Worm (Caenorhabditis elegans) whole organism, L1 larva: ENCODE results near the gene iff-2.

Experiments
- C16A3.4 ChIP-seq: fragments of 150-350 bp; optimal IDR thresholded peaks from 2 replicates; lab custom pipeline; 2014; ENCODE audit warnings: missing biosample characterization, missing genetic modification characterization
- F16B12.6 ChIP-seq: fragments of 150-350 bp; optimal IDR thresholded peaks from 2 replicates; lab custom pipeline; 2014; ENCODE audit warnings: missing biosample characterization, missing genetic modification characterization
- alr-1 ChIP-seq: fragments of 200-800 bp; sonication (Bioruptor generic); optimal IDR thresholded peaks from 2 replicates; lab custom pipeline; 2018; ENCODE audit warnings: borderline replicate concordance, mild to moderate bottlenecking, missing genetic modification characterization, missing compliant biosample characterization
- aly-2 ChIP-seq: fragments of 150-350 bp; optimal IDR thresholded peaks from 2 replicates; lab custom pipeline; 2014; ENCODE audit warnings: missing biosample characterization, missing genetic modification characterization
- ama-1 ChIP-seq: fragments of 150-350 bp; optimal IDR thresholded peaks from 2 replicates; lab custom pipeline; 2014
- blmp-1 ChIP-seq: fragments of 150-350 bp; optimal IDR thresholded peaks from 2 replicates; lab custom pipeline; 2014; ENCODE audit warnings: missing biosample characterization, missing genetic modification characterization
- ceh-63 ChIP-seq: fragments of 200-800 bp; sonication (Bioruptor generic); optimal IDR thresholded peaks from 2 replicates; lab custom pipeline; 2018; ENCODE audit warnings: mild to moderate bottlenecking, missing genetic modification characterization, missing compliant biosample characterization
- ceh-82 ChIP-seq, 3 experiments: fragments of 150-350 bp in 1 of 3; sonication (generic microtip) in 2 of 3; optimal IDR thresholded peaks; 2 replicates each; lab custom pipeline; 2014 to 2017; ENCODE audit warnings: missing biosample characterization in 3 of 3, missing genetic modification characterization in 3 of 3
- ceh-88 ChIP-seq: fragments of 200-800 bp; sonication (Bioruptor generic); IDR thresholded peaks from 2 replicates; pipeline ENCODE4 v1.3.6; 2022; ENCODE audit warnings: missing genetic modification characterization, missing compliant biosample characterization
- dsc-1 ChIP-seq: sonication (generic microtip); optimal IDR thresholded peaks from 2 replicates; lab custom pipeline; 2016; ENCODE audit warnings: mild to moderate bottlenecking, missing genetic modification characterization, missing compliant biosample characterization
- efl-1 ChIP-seq, 4 experiments: fragments of 150-350 bp; optimal IDR thresholded peaks in 3 of 4; peaks in 1 of 4; 1 replicate in 1 of 4; 2 replicates in 3 of 4; lab custom pipeline; 2014; ENCODE audit warnings: missing biosample characterization in 2 of 4, missing genetic modification characterization in 2 of 4, missing genetic modification reagents in 2 of 4
- elt-2 ChIP-seq: sonication (generic microtip); optimal IDR thresholded peaks from 2 replicates; lab custom pipeline; 2016; ENCODE audit warnings: missing genetic modification characterization, mild to moderate bottlenecking, inconsistent platforms, missing compliant biosample characterization, missing genetic modification reagents
- elt-3 ChIP-seq, 6 experiments: fragments of 150-350 bp in 1 of 6; sonication (generic microtip); optimal IDR thresholded peaks; 2 replicates each; lab custom pipeline; 2017 to 2018; ENCODE audit warnings: missing biosample characterization in 6 of 6, missing genetic modification characterization in 6 of 6, inconsistent platforms in 1 of 6
- ets-5 ChIP-seq: fragments of 200-800 bp; sonication (Bioruptor generic); IDR thresholded peaks from 2 replicates; pipeline ENCODE4 v1.3.6; 2022; ENCODE audit warnings: missing genetic modification characterization, missing compliant biosample characterization
- fkh-10 ChIP-seq: sonication (generic microtip); optimal IDR thresholded peaks from 2 replicates; lab custom pipeline; 2017; ENCODE audit warnings: missing biosample characterization, missing genetic modification reagents, missing genetic modification characterization
- fos-1 ChIP-seq: fragments of 150-350 bp; optimal IDR thresholded peaks from 2 replicates; lab custom pipeline; 2014; ENCODE audit warnings: missing biosample characterization, missing genetic modification characterization
- hlh-17 ChIP-seq: fragments of 200-800 bp; sonication (Bioruptor generic); optimal IDR thresholded peaks from 2 replicates; lab custom pipeline; 2018; ENCODE audit warnings: missing genetic modification characterization, mild to moderate bottlenecking, missing compliant biosample characterization, moderate library complexity, borderline replicate concordance
- hlh-4 ChIP-seq: sonication (generic microtip); optimal IDR thresholded peaks from 2 replicates; lab custom pipeline; 2016; ENCODE audit warnings: mild to moderate bottlenecking, missing genetic modification characterization, missing compliant biosample characterization
- isw-1 ChIP-seq: fragments of 200-800 bp; sonication (Bioruptor generic); IDR thresholded peaks from 2 replicates; pipeline ENCODE4 v1.3.6; 2022; ENCODE audit warnings: missing genetic modification characterization, missing compliant biosample characterization
- lin-13 ChIP-seq: fragments of 150-350 bp; optimal IDR thresholded peaks from 2 replicates; lab custom pipeline; 2014; ENCODE audit warnings: missing biosample characterization, missing genetic modification reagents, missing genetic modification characterization
- lin-14 ChIP-seq: fragments of 200-800 bp; sonication (Bioruptor generic); optimal IDR thresholded peaks from 2 replicates; lab custom pipeline; 2018; ENCODE audit warnings: mild to moderate bottlenecking, missing genetic modification characterization, moderate library complexity, missing compliant biosample characterization
- lin-15B ChIP-seq: fragments of 150-350 bp; sonication (generic microtip); optimal IDR thresholded peaks from 3 replicates; lab custom pipeline; 2014; ENCODE audit warnings: missing biosample characterization, missing genetic modification characterization
- lin-39 ChIP-seq: fragments of 150-350 bp; optimal IDR thresholded peaks from 2 replicates; lab custom pipeline; 2014; ENCODE audit warnings: missing biosample characterization, missing genetic modification reagents, missing genetic modification characterization
- lsy-2 ChIP-seq, 2 experiments: fragments of 150-350 bp; optimal IDR thresholded peaks; 2 replicates each; lab custom pipeline; 2014; ENCODE audit warnings: missing biosample characterization in 2 of 2, missing genetic modification characterization in 2 of 2
- mdl-1 ChIP-seq, 2 experiments: fragments of 150-350 bp; optimal IDR thresholded peaks; 2 replicates each; lab custom pipeline; 2014 to 2017; ENCODE audit warnings: missing biosample characterization in 2 of 2, missing genetic modification characterization in 2 of 2, inconsistent platforms in 1 of 2
- mef-2 ChIP-seq: fragments of 150-350 bp; optimal IDR thresholded peaks from 2 replicates; lab custom pipeline; 2014; ENCODE audit warnings: missing biosample characterization, missing genetic modification characterization
- nhr-19 ChIP-seq: fragments of 200-800 bp; sonication (Bioruptor generic); conservative IDR thresholded peaks from 2 replicates; pipeline ENCODE4 v1.3.6; 2022; ENCODE audit warnings: missing genetic modification characterization, missing compliant biosample characterization
- nhr-20 ChIP-seq: sonication (generic microtip); optimal IDR thresholded peaks from 2 replicates; lab custom pipeline; 2016; ENCODE audit warnings: mild to moderate bottlenecking, missing genetic modification characterization, missing compliant biosample characterization
- nhr-28 ChIP-seq: fragments of 150-350 bp; optimal IDR thresholded peaks from 2 replicates; lab custom pipeline; 2014; ENCODE audit warnings: missing biosample characterization, missing genetic modification characterization
- nhr-47 ChIP-seq: sonication (generic microtip); optimal IDR thresholded peaks from 2 replicates; lab custom pipeline; 2016; ENCODE audit warnings: mild to moderate bottlenecking, missing genetic modification characterization, moderate library complexity, missing compliant biosample characterization
- nhr-71 ChIP-seq: sonication (generic microtip); optimal IDR thresholded peaks from 2 replicates; lab custom pipeline; 2016; ENCODE audit warnings: mild to moderate bottlenecking, missing genetic modification characterization, moderate library complexity, missing compliant biosample characterization
- nhr-77 ChIP-seq: fragments of 150-350 bp; optimal IDR thresholded peaks from 2 replicates; lab custom pipeline; 2014; ENCODE audit warnings: missing biosample characterization, missing genetic modification characterization
- nhr-84 ChIP-seq: sonication (generic microtip); optimal IDR thresholded peaks from 2 replicates; lab custom pipeline; 2017; ENCODE audit warnings: missing biosample characterization, missing genetic modification characterization
- nhr-85 ChIP-seq: sonication (generic microtip); peaks from one replicate; lab custom pipeline; 2016; ENCODE audit warnings: missing genetic modification characterization, inconsistent platforms, missing compliant biosample characterization
- pax-3 ChIP-seq: fragments of 200-800 bp; sonication (Bioruptor generic); optimal IDR thresholded peaks from 2 replicates; lab custom pipeline; 2018; ENCODE audit warnings: mild to moderate bottlenecking, missing genetic modification characterization, moderate library complexity, missing compliant biosample characterization
- rnt-1 ChIP-seq: sonication (generic microtip); optimal IDR thresholded peaks from 2 replicates; lab custom pipeline; 2016; ENCODE audit warnings: mild to moderate bottlenecking, missing genetic modification characterization, moderate library complexity, missing compliant biosample characterization
- sox-4 ChIP-seq: sonication (generic microtip); optimal IDR thresholded peaks from 2 replicates; lab custom pipeline; 2016; ENCODE audit warnings: missing genetic modification characterization, missing compliant biosample characterization
- sptf-1 ChIP-seq: fragments of 150-350 bp; optimal IDR thresholded peaks from 2 replicates; lab custom pipeline; 2014; ENCODE audit warnings: missing biosample characterization, missing genetic modification characterization
- swsn-7 ChIP-seq: sonication (generic microtip); optimal IDR thresholded peaks from 2 replicates; lab custom pipeline; 2016; ENCODE audit warnings: missing genetic modification characterization, missing compliant biosample characterization
- unc-130 ChIP-seq: fragments of 150-350 bp; optimal IDR thresholded peaks from 2 replicates; lab custom pipeline; 2017; ENCODE audit warnings: missing biosample characterization, missing genetic modification characterization, inconsistent platforms
- unc-98 ChIP-seq: fragments of 200-800 bp; sonication (Bioruptor generic); IDR thresholded peaks from 2 replicates; pipeline ENCODE4 v1.3.6; 2022; ENCODE audit warnings: missing genetic modification characterization, missing compliant biosample characterization
- vab-15 ChIP-seq: sonication (generic microtip); optimal IDR thresholded peaks from 2 replicates; lab custom pipeline; 2017; ENCODE audit warnings: missing genotype, mild to moderate bottlenecking, missing genetic modification characterization, missing compliant biosample characterization
- xbp-1 ChIP-seq: sonication (generic microtip); optimal IDR thresholded peaks from 2 replicates; lab custom pipeline; 2016; ENCODE audit warnings: missing genetic modification characterization, missing compliant biosample characterization
- zip-4 ChIP-seq: fragments of 200-800 bp; sonication (Bioruptor generic); optimal IDR thresholded peaks from 2 replicates; lab custom pipeline; 2018; ENCODE audit warnings: mild to moderate bottlenecking, missing genetic modification characterization, moderate library complexity, missing compliant biosample characterization
- ztf-11 ChIP-seq, 2 experiments: sonication (generic microtip); optimal IDR thresholded peaks; 2 replicates each; lab custom pipeline; 2016 to 2017; ENCODE audit warnings: missing genetic modification characterization in 2 of 2, missing biosample characterization in 1 of 2, missing compliant biosample characterization in 1 of 2

Gene iff-2

DNA sequence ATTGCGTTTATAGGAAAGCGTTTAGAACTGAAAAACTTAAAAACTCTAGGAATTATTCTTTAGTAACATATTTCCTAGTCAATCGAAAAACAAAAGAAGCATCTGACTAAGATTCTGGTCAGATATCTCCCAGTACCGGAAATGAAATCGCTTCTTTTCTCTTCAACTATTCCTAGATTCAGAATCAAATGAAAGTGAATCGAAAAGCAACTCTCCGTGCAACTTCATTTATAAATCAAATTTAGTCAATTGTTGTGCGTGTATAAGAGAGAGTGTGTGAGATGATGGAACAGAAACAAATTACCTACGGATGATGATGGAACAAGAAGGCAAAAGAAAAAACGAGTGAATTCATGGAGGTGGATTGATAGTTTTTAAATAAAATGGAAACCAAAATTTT lies 2.0 kb downstream of the iff-2 start (continued):
- TF ChIP-seq nhr-77 (no peak), mef-2 (tag; lab: Kevin White, UChicago) (no peak), nhr-85 (tag; lab: Kevin White, UChicago) (no peak), nhr-71 (peak; percentile 9), ets-5 (GFP tag; lab: Robert Waterston, UW) (no peak), lsy-2 (tag; optimal IDR thresholded peaks at IDR 0.05; lab: Kevin White, UChicago) (no peak), swsn-7 (tag; lab: Kevin White, UChicago) (peak; percentile 12), lin-13 (GFP tag; lab: Kevin White, UChicago) (no peak), pax-3 (tag; lab: Kevin White, UChicago) (no peak)

DNA sequence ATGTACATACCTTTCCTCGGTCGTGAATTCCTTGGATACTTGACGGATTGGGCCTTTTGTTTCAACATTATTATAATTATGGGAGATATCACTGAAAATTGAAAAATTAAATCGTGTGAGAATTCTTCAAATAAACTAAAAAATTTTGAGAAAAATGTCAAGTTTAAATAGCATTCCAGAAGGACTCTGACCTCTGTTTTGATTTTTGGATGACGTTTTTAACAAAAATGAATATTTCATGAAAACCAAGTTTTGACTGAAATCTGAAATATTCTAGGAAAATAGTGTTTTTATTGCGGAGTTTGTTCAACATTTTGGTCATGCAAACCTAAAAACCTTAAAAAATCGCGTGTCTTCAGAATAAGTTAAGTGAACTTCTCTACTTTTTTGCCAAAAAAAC lies 5.0 kb downstream of the iff-2 start, which contains the start of gene glb-27:
Gene glb-27, minus strand, starts transcription at position 101 of the 400 bp plus-strand sequence.
- TF ChIP-seq ceh-63 (GFP tag; lab: Kevin White, UChicago), result no peak
- no peak for TF ChIP-seq vab-15 (tag; lab: Kevin White, UChicago)

DNA sequence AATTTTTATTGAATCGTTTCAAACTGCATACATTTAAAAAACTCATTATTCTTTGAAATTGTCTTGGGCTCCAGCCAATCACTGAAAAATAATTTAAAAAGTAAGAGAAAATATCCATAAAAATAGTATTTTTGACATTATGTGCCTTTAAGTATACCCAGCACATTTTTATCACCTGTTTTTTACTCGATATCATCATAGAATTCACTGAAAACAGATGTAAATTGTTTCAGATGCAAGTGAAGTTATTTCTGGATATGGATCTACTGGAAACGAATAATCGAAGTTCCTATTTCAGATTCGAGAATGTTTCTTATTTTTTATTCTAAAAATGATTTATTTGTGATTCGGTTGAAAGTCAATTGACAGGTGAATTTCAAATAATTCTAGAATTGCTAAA lies 6.6 kb downstream of the iff-2 start:
- TF ChIP-seq elt-3 (tag; optimal IDR thresholded peaks at IDR 0.05; lab: Kevin White, UChicago) (no peak), ets-5 (GFP tag; lab: Robert Waterston, UW) (no peak), xbp-1 (no peak), F16B12.6 (tag; lab: Kevin White, UChicago) (no peak), sox-4 (tag; lab: Kevin White, UChicago) (no peak), ceh-88 (GFP tag; lab: Robert Waterston, UW) (no peak), zip-4 (GFP tag; lab: Kevin White, UChicago) (no peak), nhr-20 (tag; lab: Kevin White, UChicago) (no peak), ama-1 (lab: Kevin White, UChicago) (no peak), vab-15 (tag; lab: Kevin White, UChicago) (no peak), hlh-4 (peak; percentile 92), nhr-71 (peak; percentile 27), unc-130 (tag; lab: Kevin White, UChicago) (no peak), lin-15B (tag; lab: Kevin White, UChicago) (no peak), nhr-84 (no peak), isw-1 (GFP tag; lab: Robert Waterston, UW) (no peak), nhr-28 (tag; lab: Kevin White, UChicago) (no peak)

DNA sequence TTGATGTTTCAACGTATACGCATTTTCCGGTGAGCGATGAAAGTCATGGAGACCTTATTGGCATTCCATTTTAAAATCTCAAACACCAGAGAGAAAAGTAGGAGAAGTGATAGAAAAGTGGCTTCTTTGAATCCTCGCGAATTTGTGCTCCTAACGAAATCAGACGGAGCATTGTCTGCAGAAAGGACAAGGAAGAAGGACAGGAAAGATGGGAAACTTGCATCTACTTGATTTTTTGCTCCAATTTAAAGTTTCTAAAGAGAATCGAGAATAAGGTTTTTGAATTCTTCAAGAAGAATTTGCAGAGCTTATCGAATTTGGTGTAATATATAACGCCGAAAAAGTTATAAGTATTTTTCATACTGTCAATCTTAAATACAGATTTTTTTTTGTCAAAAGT lies 10.1 kb downstream of the iff-2 start:
- no peak for TF ChIP-seq ets-5 (GFP tag; lab: Robert Waterston, UW)
- peak; percentile 50 for TF ChIP-seq lin-14 (GFP tag; lab: Kevin White, UChicago)
- no peak for TF ChIP-seq aly-2 (tag; lab: Kevin White, UChicago)
- no peak for TF ChIP-seq alr-1
- TF ChIP-seq fkh-10, result peak; percentile 91

DNA sequence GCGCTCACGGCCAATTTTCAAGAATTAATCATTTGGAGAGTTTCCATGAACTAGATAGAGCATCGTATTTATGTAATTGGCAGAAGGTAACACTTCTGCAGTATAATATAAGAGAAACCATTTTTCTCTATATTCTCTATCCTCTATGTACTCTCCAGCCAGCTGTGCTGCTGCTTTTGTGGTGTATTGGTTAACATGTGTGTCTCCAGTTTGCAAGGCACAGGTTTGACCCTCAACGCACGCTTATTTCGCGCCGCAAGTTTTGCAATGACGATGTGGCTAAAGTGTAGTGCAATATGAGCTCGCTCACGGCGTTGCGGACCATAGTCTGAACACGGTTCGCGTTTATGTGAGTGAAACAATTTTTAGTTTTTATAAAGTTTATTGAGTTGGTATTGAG lies 14.2 kb downstream of the iff-2 start:
- peak in 1 of 6 experiments; percentile 19 for TF ChIP-seq elt-3 (tag; optimal IDR thresholded peaks at IDR 0.05; lab: Kevin White, UChicago)
- TF ChIP-seq blmp-1, result peak; percentile 25
- peak; percentile 27 for TF ChIP-seq dsc-1
- TF ChIP-seq C16A3.4 (tag; lab: Kevin White, UChicago), result peak; percentile 78
- peak in 1 of 2 experiments; percentile 60 for TF ChIP-seq mdl-1 (tag; optimal IDR thresholded peaks at IDR 0.05; lab: Kevin White, UChicago)
- peak; percentile 31; the same call in 1 of the 2 replicates for TF ChIP-seq nhr-19
- no peak for TF ChIP-seq sptf-1 (tag; lab: Kevin White, UChicago)
- peak; percentile 35 for TF ChIP-seq aly-2 (tag; lab: Kevin White, UChicago)
- TF ChIP-seq fos-1 (tag; lab: Kevin White, UChicago), result peak; percentile 25
- TF ChIP-seq elt-2 (tag; lab: Kevin White, UChicago), result peak; percentile 17
- no peak for TF ChIP-seq vab-15 (tag; lab: Kevin White, UChicago)
- no peak for TF ChIP-seq unc-98 (GFP tag; lab: Robert Waterston, UW)
- TF ChIP-seq nhr-47 (tag; lab: Kevin White, UChicago), result peak; percentile 59
- TF ChIP-seq lsy-2 (tag; optimal IDR thresholded peaks at IDR 0.05; lab: Kevin White, UChicago), result peak in 1 of 2 experiments; percentile 69
- no peak for TF ChIP-seq lin-39 (tag; lab: Kevin White, UChicago)
- no peak for TF ChIP-seq hlh-17 (GFP tag; lab: Kevin White, UChicago)
- TF ChIP-seq efl-1 (optimal IDR thresholded peaks at IDR 0.05; lab: Kevin White, UChicago), result peak; percentile 38 to 48
- TF ChIP-seq efl-1 (GFP tag; optimal IDR thresholded peaks at IDR 0.05 in 1 of 2; lab: Kevin White, UChicago), result peak; percentile 20 to 95
- TF ChIP-seq rnt-1 (tag; lab: Kevin White, UChicago), result peak; percentile 66
- TF ChIP-seq nhr-77, result peak; percentile 62
- no peak for TF ChIP-seq nhr-84
- TF ChIP-seq ztf-11 (tag; optimal IDR thresholded peaks at IDR 0.05; lab: Kevin White, UChicago), result peak in 1 of 2 experiments; percentile 19
- peak; percentile 25 to 44 (median 28) for TF ChIP-seq ceh-82 (tag; optimal IDR thresholded peaks at IDR 0.05; lab: Kevin White, UChicago)
- TF ChIP-seq swsn-7 (tag; lab: Kevin White, UChicago), result peak; percentile 25
